Worm (Caenorhabditis elegans) whole organism, mixed stage, embryonic: ENCODE measurements around the gene ceh-88.

Source experiments
- M03D4.4 ChIP-seq: sonication (generic microtip); optimal IDR thresholded peaks from 2 replicates; lab custom pipeline; 2017; ENCODE audit warnings: mild to moderate bottlenecking, missing genetic modification characterization, missing compliant biosample characterization
- ceh-39 ChIP-seq: fragments of 150-350 bp; optimal IDR thresholded peaks from 2 replicates; lab custom pipeline; 2014; ENCODE audit warnings: missing biosample characterization, missing genetic modification characterization
- ceh-43 ChIP-seq: fragments of 200-800 bp; sonication (Bioruptor generic); optimal IDR thresholded peaks from 2 replicates; lab custom pipeline; 2018; ENCODE audit warnings: mild to moderate bottlenecking, missing genetic modification characterization, moderate library complexity, missing compliant biosample characterization
- ces-1 ChIP-seq: fragments of 150-350 bp; optimal IDR thresholded peaks from 2 replicates; lab custom pipeline; 2014; ENCODE audit warnings: missing biosample characterization, missing genetic modification reagents, missing genetic modification characterization
- cnd-1 ChIP-seq: fragments of 200-800 bp; sonication (Bioruptor generic); optimal IDR thresholded peaks from 2 replicates; lab custom pipeline; 2018; ENCODE audit warnings: mild to moderate bottlenecking, missing genetic modification characterization, missing compliant biosample characterization
- elt-3 ChIP-seq: fragments of 150-350 bp; optimal IDR thresholded peaks from 2 replicates; lab custom pipeline; 2014; ENCODE audit warnings: missing biosample characterization, missing genetic modification characterization
- flh-1 ChIP-seq: fragments of 200-800 bp; sonication (Bioruptor generic); optimal IDR thresholded peaks from 2 replicates; lab custom pipeline; 2018; ENCODE audit warnings: mild to moderate bottlenecking, missing genetic modification characterization, moderate library complexity, missing compliant biosample characterization
- hlh-1 ChIP-seq: fragments of 150-350 bp; optimal IDR thresholded peaks from 2 replicates; lab custom pipeline; 2014; ENCODE audit warnings: missing biosample characterization, missing genetic modification reagents, missing genetic modification characterization
- lin-32 ChIP-seq: fragments of 200-800 bp; sonication (Bioruptor generic); optimal IDR thresholded peaks from 2 replicates; lab custom pipeline; 2018; ENCODE audit warnings: mild to moderate bottlenecking, missing genetic modification characterization, missing compliant biosample characterization
- lsy-2 ChIP-seq: fragments of 150-350 bp; optimal IDR thresholded peaks from 2 replicates; lab custom pipeline; 2014; ENCODE audit warnings: missing biosample characterization, missing genetic modification characterization
- mab-5 ChIP-seq: fragments of 150-350 bp; optimal IDR thresholded peaks from 2 replicates; lab custom pipeline; 2014; ENCODE audit warnings: missing biosample characterization, missing genetic modification characterization
- mep-1 ChIP-seq: fragments of 150-350 bp; optimal IDR thresholded peaks from 2 replicates; lab custom pipeline; 2017; ENCODE audit warnings: missing biosample characterization, missing genetic modification reagents, missing genetic modification characterization, inconsistent platforms
- mls-2 ChIP-seq: sonication (generic microtip); optimal IDR thresholded peaks from 2 replicates; lab custom pipeline; 2016; ENCODE audit warnings: mild to moderate bottlenecking, missing genetic modification characterization, moderate library complexity, missing compliant biosample characterization
- nhr-12 ChIP-seq: fragments of 150-350 bp; optimal IDR thresholded peaks from 2 replicates; lab custom pipeline; 2014; ENCODE audit warnings: missing biosample characterization, missing genetic modification characterization
- nhr-28 ChIP-seq: fragments of 150-350 bp; optimal IDR thresholded peaks from 2 replicates; lab custom pipeline; 2014; ENCODE audit warnings: missing biosample characterization, missing genetic modification characterization
- pha-4 ChIP-seq: fragments of 150-350 bp; optimal IDR thresholded peaks from 2 replicates; lab custom pipeline; 2018; ENCODE audit warnings: missing biosample characterization, missing genetic modification reagents, missing genetic modification characterization
- sptf-1 ChIP-seq: sonication (generic microtip); optimal IDR thresholded peaks from 2 replicates; lab custom pipeline; 2017; ENCODE audit warnings: mild to moderate bottlenecking, missing genetic modification characterization, moderate library complexity, missing compliant biosample characterization
- zip-8 ChIP-seq: fragments of 150-350 bp; optimal IDR thresholded peaks from 2 replicates; lab custom pipeline; 2014; ENCODE audit warnings: missing biosample characterization, missing genetic modification characterization
- ztf-11 ChIP-seq: fragments of 150-350 bp; optimal IDR thresholded peaks from 2 replicates; lab custom pipeline; 2014; ENCODE audit warnings: missing biosample characterization, missing genetic modification characterization

ceh-88 gene

ce11 chrIV:17371469-17371868, 42.5 kb downstream of the ceh-88 start, which contains the start of gene C30H6.5:
TSS of gene C30H6.5 (plus strand) at chrIV:17371769.
- no peak for TF ChIP-seq flh-1 (GFP tag; lab: Kevin White, UChicago)
- TF ChIP-seq zip-8 (tag; lab: Kevin White, UChicago): peak; percentile 7

DNA sequence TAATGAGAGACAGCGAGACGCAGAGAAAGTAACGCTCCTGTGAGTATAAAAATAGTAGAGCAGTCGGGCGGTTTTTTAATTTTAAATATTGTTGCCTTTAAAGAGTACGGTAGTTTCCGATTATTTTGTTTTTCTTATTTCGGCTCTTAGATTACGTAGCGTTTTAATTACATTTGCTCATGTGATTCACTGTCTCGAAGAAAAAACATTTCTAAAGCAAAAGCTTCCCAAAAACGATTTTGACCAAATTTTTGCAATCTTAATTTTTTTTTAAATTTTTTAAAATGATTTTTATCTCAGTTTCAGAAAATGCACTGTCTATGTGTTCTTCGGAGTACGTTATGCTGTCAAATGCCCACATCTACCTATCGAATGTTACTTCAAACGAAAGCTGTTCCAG, 47.1 kb downstream of the ceh-88 start, which contains the start of gene haf-1:
TSS of gene haf-1 (plus strand) at position 301 of the 400 bp plus-strand sequence.
- TF ChIP-seq ceh-39 (tag; lab: Kevin White, UChicago) (no peak), elt-3 (tag; lab: Kevin White, UChicago) (no peak), sptf-1 (tag; lab: Kevin White, UChicago) (no peak)

DNA sequence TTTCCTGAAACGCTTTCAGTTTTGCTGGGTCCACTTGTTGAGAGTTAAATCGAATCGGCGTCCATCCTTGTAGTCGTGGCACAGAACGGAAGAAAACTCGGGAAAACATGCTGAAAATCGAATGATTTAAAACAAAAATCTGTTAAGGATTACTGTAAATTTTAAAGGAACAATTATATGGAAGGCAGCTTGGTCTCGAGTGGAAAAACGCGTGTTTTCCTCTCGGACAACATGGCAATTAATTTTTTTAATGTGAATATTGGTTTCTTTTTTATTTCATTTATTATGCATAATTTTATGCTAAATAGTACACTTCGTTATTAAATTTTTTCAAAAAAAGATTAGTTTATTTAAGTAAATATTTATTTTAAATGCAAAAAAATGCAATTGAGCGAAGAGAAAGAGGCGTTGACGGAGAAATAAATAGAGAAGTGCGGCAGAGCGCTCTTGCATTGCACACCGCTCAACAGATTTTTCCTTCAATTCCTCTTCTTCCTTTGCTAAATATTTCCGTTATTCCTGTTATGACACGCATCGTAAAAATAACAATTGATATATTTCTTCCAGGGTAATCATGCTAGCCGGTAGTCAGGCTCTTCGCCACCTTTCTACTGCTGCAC, 51.2 kb downstream of the ceh-88 start, which contains the start of the genes C30H6.9 and dlat-2:
TSS of gene C30H6.9 (minus strand) at position 110 of the 620 bp plus-strand sequence.
TSS of gene dlat-2 (plus strand) at position 566 of the 620 bp plus-strand sequence.
- TF ChIP-seq hlh-1 (tag; lab: Kevin White, UChicago) (no peak), ceh-43 (GFP tag; lab: Kevin White, UChicago) (no peak), lsy-2 (tag; lab: Kevin White, UChicago) (peak; percentile 31), ceh-39 (tag; lab: Kevin White, UChicago) (no peak), M03D4.4 (tag; lab: Kevin White, UChicago) (no peak), pha-4 (tag; lab: Kevin White, UChicago) (peak; percentile 38), mep-1 (peak; percentile 22), ces-1 (GFP tag; lab: Kevin White, UChicago) (peak; percentile 41), nhr-12 (tag; lab: Kevin White, UChicago) (no peak)

DNA sequence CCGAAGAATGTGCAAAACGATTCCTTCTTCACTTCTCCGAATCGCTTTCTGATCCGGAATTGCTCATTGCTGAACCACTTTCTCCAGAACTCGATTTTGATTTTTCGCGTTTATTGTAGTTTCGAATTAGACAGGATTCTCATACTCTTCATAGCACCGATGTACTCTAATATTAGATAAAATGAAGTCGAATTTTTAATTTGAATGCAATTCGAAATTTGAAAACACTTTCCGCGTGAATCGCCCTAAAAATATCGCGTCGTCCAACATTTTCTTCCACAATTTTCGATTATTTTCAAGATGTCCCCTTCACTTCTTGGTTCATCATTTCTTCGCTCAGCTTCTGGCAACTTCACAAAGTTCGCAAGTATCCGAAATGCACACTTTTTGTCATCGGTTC, 53.0 kb downstream of the ceh-88 start, which contains the start of gene C30H6.8:
TSS of gene C30H6.8 (plus strand) at position 301 of the 400 bp plus-strand sequence.
- TF ChIP-seq cnd-1 (tag; lab: Kevin White, UChicago) (no peak), mab-5 (tag; lab: Kevin White, UChicago) (no peak), nhr-12 (tag; lab: Kevin White, UChicago) (no peak), mls-2 (tag; lab: Kevin White, UChicago) (no peak), nhr-28 (tag; lab: Kevin White, UChicago) (no peak), ztf-11 (tag; lab: Kevin White, UChicago) (no peak), sptf-1 (tag; lab: Kevin White, UChicago) (no peak), lin-32 (GFP tag; lab: Kevin White, UChicago) (no peak)
